Worm (Caenorhabditis elegans): ENCODE results near the gene mttu-1.

The mttu-1 gene

ce11 chrIV:11326939-11327565 is 30.4 kb upstream of the mttu-1 start, which contains the start of gene B0035.21:
TSS of gene B0035.21 (plus strand) at chrIV:11327260.
- no peak for TF ChIP-seq spr-1 (tag; optimal IDR thresholded peaks at IDR 0.05)
- TF ChIP-seq lin-38 (GFP tag; IDR thresholded peaks at IDR 0.05): peak; percentile 46
- TF ChIP-seq aly-2 (tag; optimal IDR thresholded peaks at IDR 0.05): no peak
- TF ChIP-seq dve-1 (tag; optimal IDR thresholded peaks at IDR 0.05; ENCODE audit: insufficient read depth): peak; percentile 4
- 0 out of 2 replicates have a peak, but pooled peaks have one; percentile 48 for TF ChIP-seq F26F4.8 (GFP tag; conservative IDR thresholded peaks at IDR 0.05)
- TF ChIP-seq zfp-2 (tag; optimal IDR thresholded peaks at IDR 0.05): no peak
- no peak for TF ChIP-seq nhr-25 (tag; optimal IDR thresholded peaks at IDR 0.05; ENCODE audit: borderline replicate concordance, insufficient read depth)
- TF ChIP-seq Y105C5A.15 (GFP tag; IDR thresholded peaks at IDR 0.05): 0 out of 2 replicates have a peak, but pooled peaks have one; percentile 34
- TF ChIP-seq zfp-3 (GFP tag; conservative IDR thresholded peaks at IDR 0.05): 0 out of 2 replicates have a peak, but pooled peaks have one; percentile 17
- TF ChIP-seq T26A8.4 (GFP tag; IDR thresholded peaks at IDR 0.05): 0 out of 2 replicates have a peak, but pooled peaks have one; percentile 17
- no peak for TF ChIP-seq arid-1 (GFP tag; conservative IDR thresholded peaks at IDR 0.05)
- 0 out of 2 replicates have a peak, but pooled peaks have one; percentile 32 for TF ChIP-seq pha-4 (GFP tag; IDR thresholded peaks at IDR 0.05)
- TF ChIP-seq pha-4 (tag; optimal IDR thresholded peaks at IDR 0.05): no peak

- TF ChIP-seq lin-38 (GFP tag; IDR thresholded peaks at IDR 0.05): peak; percentile 39; the same call in 1 of the 2 replicates
- TF ChIP-seq lim-7 (GFP tag; IDR thresholded peaks at IDR 0.05): peak; percentile 56; the same call in 1 of the 2 replicates
Measured at ce11 chrIV:11324741-11325140, 28.1 kb upstream of the mttu-1 start, which contains the start of gene his-48. TSS of gene his-48 (plus strand) at chrIV:11324745.

- TF ChIP-seq lin-38 (GFP tag; IDR thresholded peaks at IDR 0.05): peak; percentile 62
- peak; percentile 48; the same call in 1 of the 2 replicates for TF ChIP-seq snpc-1.2 (GFP tag; IDR thresholded peaks at IDR 0.05)
- no peak for TF ChIP-seq Y48G9A.11 (GFP tag; IDR thresholded peaks at IDR 0.05)
- no peak for TF ChIP-seq mes-2 (tag; optimal IDR thresholded peaks at IDR 0.05; ENCODE audit: poor library complexity, severe bottlenecking)
- 0 out of 2 replicates have a peak, but pooled peaks have one; percentile 41 for TF ChIP-seq arid-1 (GFP tag; conservative IDR thresholded peaks at IDR 0.05)
- no peak for TF ChIP-seq saeg-2 (GFP tag; IDR thresholded peaks at IDR 0.05)
- TF ChIP-seq dmd-8 (GFP tag; IDR thresholded peaks at IDR 0.05): 0 out of 2 replicates have a peak, but pooled peaks have one; percentile 4
- no peak for TF ChIP-seq unc-62 (GFP tag; optimal IDR thresholded peaks at IDR 0.05 in 1 of 2)
- no peak for TF ChIP-seq unc-62 (tag; optimal IDR thresholded peaks at IDR 0.05)
- no peak for TF ChIP-seq set-16 (GFP tag; IDR thresholded peaks at IDR 0.05)
- TF ChIP-seq nhr-111 (GFP tag; optimal IDR thresholded peaks at IDR 0.05): no peak
- no peak for TF ChIP-seq egl-27 (tag; optimal IDR thresholded peaks at IDR 0.05)
- TF ChIP-seq F26F4.8 (GFP tag; conservative IDR thresholded peaks at IDR 0.05): peak; percentile 64; the same call in 1 of the 2 replicates
- no peak for TF ChIP-seq nhr-237 (tag; optimal IDR thresholded peaks at IDR 0.05)
- TF ChIP-seq vab-7 (GFP tag; IDR thresholded peaks at IDR 0.05): no peak
- no peak for TF ChIP-seq mdl-1 (tag; optimal IDR thresholded peaks at IDR 0.05)
- TF ChIP-seq daf-12 (tag; optimal IDR thresholded peaks at IDR 0.05): no peak
- TF ChIP-seq unc-130 (GFP tag; optimal IDR thresholded peaks at IDR 0.05): no peak
- no peak for TF ChIP-seq zfp-3 (GFP tag; conservative IDR thresholded peaks at IDR 0.05)
- TF ChIP-seq cey-2 (tag; optimal IDR thresholded peaks at IDR 0.05; ENCODE audit: borderline replicate concordance, insufficient read depth): no peak
- no peak for TF ChIP-seq ZK337.2 (GFP tag; IDR thresholded peaks at IDR 0.05)
- no peak for TF ChIP-seq F49E8.2 (tag; optimal IDR thresholded peaks at IDR 0.05; ENCODE audit: borderline replicate concordance)
- TF ChIP-seq dve-1 (tag; optimal IDR thresholded peaks at IDR 0.05; ENCODE audit: insufficient read depth): no peak
- TF ChIP-seq Y5F2A.4 (GFP tag; optimal IDR thresholded peaks at IDR 0.05): no peak
- peak; percentile 51 for TF ChIP-seq aha-1 (tag)
- TF ChIP-seq tra-1 (GFP tag; IDR thresholded peaks at IDR 0.05): no peak
- TF ChIP-seq spr-3 (GFP tag; optimal IDR thresholded peaks at IDR 0.05): no peak
- TF ChIP-seq aly-2 (tag; optimal IDR thresholded peaks at IDR 0.05): no peak
- no peak for TF ChIP-seq nhr-28 (tag; optimal IDR thresholded peaks at IDR 0.05)
- no peak for TF ChIP-seq unc-39 (tag; optimal IDR thresholded peaks at IDR 0.05)
Measured at ce11 chrIV:11323666-11324065, 27.0 kb upstream of the mttu-1 start.

Measured in whole organism, L4 larva.